Worm (Caenorhabditis elegans): ENCODE measurements around the gene C02F5.3.

- TF ChIP-seq snpc-4 (tag; optimal IDR thresholded peaks at IDR 0.05) (no peak), ces-1 (GFP tag; optimal IDR thresholded peaks at IDR 0.05) (no peak), mab-5 (tag; optimal IDR thresholded peaks at IDR 0.05) (no peak), nhr-237 (tag; optimal IDR thresholded peaks at IDR 0.05) (no peak), nhr-12 (tag; optimal IDR thresholded peaks at IDR 0.05) (no peak), lin-13 (tag; optimal IDR thresholded peaks at IDR 0.05) (no peak), blmp-1 (tag; optimal IDR thresholded peaks at IDR 0.05) (no peak), elt-1 (tag; optimal IDR thresholded peaks at IDR 0.05; ENCODE audit: borderline replicate concordance, insufficient read depth) (no peak), pha-4 (tag; optimal IDR thresholded peaks at IDR 0.05) (no peak), drap-1 (GFP tag; optimal IDR thresholded peaks at IDR 0.05) (no peak), lsy-2 (tag; optimal IDR thresholded peaks at IDR 0.05) (no peak), ztf-11 (tag; optimal IDR thresholded peaks at IDR 0.05) (no peak), elt-3 (tag; optimal IDR thresholded peaks at IDR 0.05) (no peak), sem-2 (GFP tag; optimal IDR thresholded peaks at IDR 0.05) (no peak)
Observed at ce11 chrIII:8254938-8255337, 9.2 kb downstream of the C02F5.3 start, which contains the start of gene F09G8.5.
